Fruit fly (Drosophila melanogaster) ovary, adult (tissue): ENCODE results near the gene Rab7.
A peak's percentile ranks its signal among the peaks of the same experiment; 100 is the strongest.

Experiments
- CG17801 ChIP-seq: fragments of 200-800 bp; optimal IDR thresholded peaks from 2 replicates; lab custom pipeline; 2019; ENCODE audit warnings: missing biosample characterization, mild to moderate bottlenecking, missing genetic modification characterization, moderate library complexity; ENCODE audit not compliant: partially characterized antibody

Gene Rab7

dm6 chr3R:23992823-23993797 lies at the start of gene Rab7, which contains the start of gene Epp:
Gene Rab7 (plus strand): TSS chr3R:23993008.
Gene Epp (minus strand): TSS chr3R:23992916.
- peak; percentile 52 for TF ChIP-seq CG17801 (GFP tag; lab: Kevin White, UChicago)

dm6 chr3R:23943843-23944356 lies 48.9 kb upstream of the Rab7 start:
- no peak for TF ChIP-seq CG17801 (GFP tag; lab: Kevin White, UChicago)

- no peak for TF ChIP-seq CG17801 (GFP tag; lab: Kevin White, UChicago)
These were observed 45.8 kb upstream of the Rab7 start for dm6 chr3R:23947002-23947401.

- no peak for TF ChIP-seq CG17801 (GFP tag; lab: Kevin White, UChicago)
These were observed 44.6 kb upstream of the Rab7 start, which contains the start of gene CG12268 for dm6 chr3R:23948324-23948465. Gene CG12268 (minus strand): TSS chr3R:23948424.

dm6 chr3R:23948466-23949413 lies 44.1 kb upstream of the Rab7 start:
- no peak for TF ChIP-seq CG17801 (GFP tag; lab: Kevin White, UChicago)

- peak; percentile 20 for TF ChIP-seq CG17801 (GFP tag; lab: Kevin White, UChicago)
These were observed 37.4 kb upstream of the Rab7 start for dm6 chr3R:23955380-23955779.

- peak; percentile 88 for TF ChIP-seq CG17801 (GFP tag; lab: Kevin White, UChicago)
These were observed 34.5 kb upstream of the Rab7 start, which contains the start of the genes GluProRS and AP-1sigma for dm6 chr3R:23958091-23958838. Gene GluProRS (minus strand): TSS chr3R:23958391. Gene AP-1sigma (plus strand): TSS chr3R:23958651.

- TF ChIP-seq CG17801 (GFP tag; lab: Kevin White, UChicago) = no peak
These were observed 31.9 kb upstream of the Rab7 start for dm6 chr3R:23960865-23961264.

dm6 chr3R:23962781-23963222 lies 30.0 kb upstream of the Rab7 start, which contains the start of gene CG31140:
Gene CG31140 (plus strand): TSS chr3R:23963180.
- TF ChIP-seq CG17801 (GFP tag; lab: Kevin White, UChicago) = no peak

dm6 chr3R:23964913-23965718 lies 27.7 kb upstream of the Rab7 start:
- TF ChIP-seq CG17801 (GFP tag; lab: Kevin White, UChicago) = no peak

- TF ChIP-seq CG17801 (GFP tag; lab: Kevin White, UChicago) = no peak
These were observed 23.4 kb upstream of the Rab7 start for dm6 chr3R:23969449-23969848.

dm6 chr3R:23971208-23971607 lies 21.6 kb upstream of the Rab7 start:
- TF ChIP-seq CG17801 (GFP tag; lab: Kevin White, UChicago) = no peak

- TF ChIP-seq CG17801 (GFP tag; lab: Kevin White, UChicago) = no peak
These were observed 21.0 kb upstream of the Rab7 start for dm6 chr3R:23971764-23972163.
